Fruit fly (Drosophila melanogaster): ENCODE data around the gene Obp18a.

Gene Obp18a

DNA sequence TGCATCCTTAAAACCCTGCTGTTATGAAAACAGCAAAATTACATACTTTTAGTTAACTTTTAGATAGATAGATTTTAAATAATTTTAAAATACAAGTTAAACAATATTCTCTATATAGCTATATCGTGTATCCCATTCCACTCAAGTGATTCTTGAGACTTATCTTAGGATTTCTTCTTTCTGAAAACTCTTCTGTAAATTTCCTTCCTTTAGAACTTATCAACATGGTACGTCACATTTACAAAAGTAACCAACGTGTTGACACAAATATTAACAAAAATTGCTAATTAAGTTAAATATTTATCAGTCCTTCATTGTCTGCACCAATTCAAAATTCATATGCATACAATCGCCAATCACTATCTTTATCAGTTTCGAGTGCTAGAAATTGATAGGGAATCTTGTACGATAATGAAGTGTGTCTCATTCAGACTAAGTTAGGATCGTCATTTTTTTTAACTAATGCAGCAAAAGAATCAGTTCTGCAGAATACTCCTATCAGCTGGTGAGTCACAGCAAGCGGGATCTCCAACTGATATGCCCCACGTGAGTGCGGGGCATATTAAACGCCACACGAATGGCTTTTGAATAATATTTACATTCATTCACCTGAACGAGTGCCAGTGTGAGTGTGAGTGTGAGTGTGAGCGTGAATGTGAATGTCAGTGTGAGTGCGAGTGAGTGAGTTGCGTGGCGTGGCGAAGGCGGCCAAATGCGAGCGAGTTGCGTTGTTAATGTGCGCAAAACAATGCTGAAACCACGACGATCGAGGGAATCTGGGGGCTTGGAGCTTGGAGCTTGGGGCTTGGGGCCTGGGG is 32.1 kb upstream of the Obp18a start (continued):
- TF ChIP-seq vfl (GFP tag; optimal IDR thresholded peaks at IDR 0.05) (no peak), Awh (GFP tag; IDR thresholded peaks at IDR 0.05) (no peak), ind (GFP tag; optimal IDR thresholded peaks at IDR 0.05) (no peak), Scr (GFP tag; IDR thresholded peaks at IDR 0.05; ENCODE audit: partially characterized antibody) (no peak), Atf-2 (GFP tag; optimal IDR thresholded peaks at IDR 0.05) (no peak), amos (GFP tag; IDR thresholded peaks at IDR 0.05; ENCODE audit: partially characterized antibody) (no peak; the same call in 1 of the 2 replicates), tna (GFP tag; IDR thresholded peaks at IDR 0.05; ENCODE audit: partially characterized antibody) (no peak), CG1832 (GFP tag; optimal IDR thresholded peaks at IDR 0.05) (peak; percentile 13), CHES-1-like (GFP tag; optimal IDR thresholded peaks at IDR 0.05) (no peak), NfI (GFP tag; optimal IDR thresholded peaks at IDR 0.05) (peak; percentile 23), Hsf (GFP tag; optimal IDR thresholded peaks at IDR 0.05) (no peak), zen2 (GFP tag; IDR thresholded peaks at IDR 0.05; ENCODE audit: partially characterized antibody) (no peak), Blimp-1 (GFP tag; optimal IDR thresholded peaks at IDR 0.05) (no peak), HLHmδ (GFP tag; optimal IDR thresholded peaks at IDR 0.05) (peak; percentile 46), unc-4 (GFP tag; IDR thresholded peaks at IDR 0.05; ENCODE audit: partially characterized antibody) (no peak), CG14014 (GFP tag; IDR thresholded peaks at IDR 0.05) (no peak), CG7556 (GFP tag; optimal IDR thresholded peaks at IDR 0.05) (no peak), CG6854 (GFP tag; optimal IDR thresholded peaks at IDR 0.05) (no peak), CG11560 (tag; IDR thresholded peaks at IDR 0.05) (no peak), mirr (GFP tag; optimal IDR thresholded peaks at IDR 0.05) (peak; percentile 39), sim (GFP tag; IDR thresholded peaks at IDR 0.05) (no peak), Spps (tag; optimal IDR thresholded peaks at IDR 0.05) (no peak), run (tag; optimal IDR thresholded peaks at IDR 0.05) (no peak), CG12071 (GFP tag; optimal IDR thresholded peaks at IDR 0.05) (peak; percentile 13), CG9215 (GFP tag; IDR thresholded peaks at IDR 0.05) (no peak), Ravus (GFP tag; IDR thresholded peaks at IDR 0.05) (no peak), BtbVII (GFP tag; optimal IDR thresholded peaks at IDR 0.05) (no peak), H2.0 (GFP tag; IDR thresholded peaks at IDR 0.05) (no peak), tll (GFP tag; optimal IDR thresholded peaks at IDR 0.05) (no peak), Bgb (GFP tag; IDR thresholded peaks at IDR 0.05; ENCODE audit: partially characterized antibody) (no peak), CG11696 (GFP tag; IDR thresholded peaks at IDR 0.05) (no peak), CG15696 (tag; optimal IDR thresholded peaks at IDR 0.05) (no peak), CG7745 (tag; optimal IDR thresholded peaks at IDR 0.05) (no peak), shn (GFP tag; optimal IDR thresholded peaks at IDR 0.05) (no peak), CG9609 (GFP tag; optimal IDR thresholded peaks at IDR 0.05) (no peak), CG4404 (GFP tag; IDR thresholded peaks at IDR 0.05) (no peak), wdn (GFP tag; IDR thresholded peaks at IDR 0.05) (no peak), MBD-R2 (GFP tag; IDR thresholded peaks at IDR 0.05) (0 out of 2 replicates have a peak, but pooled peaks have one; percentile 12), al (GFP tag; IDR thresholded peaks at IDR 0.05) (no peak), CG10462 (GFP tag; optimal IDR thresholded peaks at IDR 0.05) (no peak), Lpt (GFP tag; optimal IDR thresholded peaks at IDR 0.05) (no peak), dysf (GFP tag; IDR thresholded peaks at IDR 0.05) (peak; percentile 34; the same call in 1 of the 3 replicates), CG11456 (GFP tag; IDR thresholded peaks at IDR 0.05) (no peak), Deaf1 (tag; optimal IDR thresholded peaks at IDR 0.05) (peak; percentile 31), HmgZ (tag; optimal IDR thresholded peaks at IDR 0.05) (peak; percentile 37), Hr39 (optimal IDR thresholded peaks at IDR 0.05) (no peak), CG1602 (GFP tag; optimal IDR thresholded peaks at IDR 0.05) (no peak), CG12391 (tag; optimal IDR thresholded peaks at IDR 0.05) (no peak), tgo (GFP tag; IDR thresholded peaks at IDR 0.05) (0 out of 3 replicates have a peak, but pooled peaks have one; percentile 13), CG17186 (GFP tag; optimal IDR thresholded peaks at IDR 0.05) (no peak)
